Worm (Caenorhabditis elegans) whole organism, L3 larva: ENCODE measurements around the gene C40C9.3.

ENCODE experiments used
- aly-2 ChIP-seq: fragments of 150-350 bp; optimal IDR thresholded peaks from 2 replicates; lab custom pipeline; 2014; ENCODE audit warnings: missing biosample characterization, missing genetic modification characterization
- ceh-16 ChIP-seq: sonication (generic microtip); optimal IDR thresholded peaks from 2 replicates; lab custom pipeline; 2017; ENCODE audit warnings: missing biosample characterization, missing genetic modification characterization
- ceh-9 ChIP-seq: sonication (generic microtip); optimal IDR thresholded peaks from 2 replicates; lab custom pipeline; 2018; ENCODE audit warnings: missing biosample characterization, missing genetic modification characterization
- elt-1 ChIP-seq: fragments of 150-350 bp; optimal IDR thresholded peaks from 2 replicates; lab custom pipeline; 2014; ENCODE audit warnings: missing biosample characterization, missing genetic modification characterization
- elt-2 ChIP-seq: sonication (generic microtip); optimal IDR thresholded peaks from 2 replicates; lab custom pipeline; 2016; ENCODE audit warnings: missing genetic modification reagents, mild to moderate bottlenecking, missing genetic modification characterization, missing compliant biosample characterization
- elt-3 ChIP-seq, 3 experiments: fragments of 150-350 bp in 1 of 3; sonication (generic microtip) in 2 of 3; optimal IDR thresholded peaks; 2 replicates in 2 of 3; 4 replicates in 1 of 3; lab custom pipeline; 2014 to 2017; ENCODE audit warnings: missing biosample characterization in 3 of 3, missing genetic modification characterization in 3 of 3
- eor-1 ChIP-seq, 2 experiments: fragments of 150-350 bp; optimal IDR thresholded peaks; 2 replicates each; lab custom pipeline; 2014 to 2018; ENCODE audit warnings: missing biosample characterization in 2 of 2, missing genetic modification characterization in 2 of 2
- fkh-10 ChIP-seq: sonication (generic microtip); optimal IDR thresholded peaks from 2 replicates; lab custom pipeline; 2017; ENCODE audit warnings: missing biosample characterization, missing genetic modification reagents, missing genetic modification characterization
- fkh-2 ChIP-seq: fragments of 150-350 bp; optimal IDR thresholded peaks from 2 replicates; lab custom pipeline; 2014; ENCODE audit warnings: missing biosample characterization, missing genetic modification reagents, missing genetic modification characterization
- fos-1 ChIP-seq: fragments of 150-350 bp; optimal IDR thresholded peaks from 2 replicates; lab custom pipeline; 2014; ENCODE audit warnings: missing biosample characterization, missing genetic modification characterization
- jun-1 ChIP-seq: fragments of 150-350 bp; optimal IDR thresholded peaks from 2 replicates; lab custom pipeline; 2014; ENCODE audit warnings: missing biosample characterization, missing genetic modification reagents, missing genetic modification characterization
- lin-15B ChIP-seq: fragments of 150-350 bp; optimal IDR thresholded peaks from 2 replicates; lab custom pipeline; 2014; ENCODE audit warnings: missing biosample characterization, missing genetic modification characterization
- lin-39 ChIP-seq: fragments of 150-350 bp; optimal IDR thresholded peaks from 2 replicates; lab custom pipeline; 2018; ENCODE audit warnings: missing biosample characterization, missing genetic modification reagents, missing genetic modification characterization
- mdl-1 ChIP-seq: fragments of 150-350 bp; optimal IDR thresholded peaks from 2 replicates; lab custom pipeline; 2014; ENCODE audit warnings: missing biosample characterization, missing genetic modification characterization
- mml-1 ChIP-seq: fragments of 150-350 bp; sonication (generic microtip); optimal IDR thresholded peaks from 3 replicates; lab custom pipeline; 2014; ENCODE audit warnings: missing biosample characterization, missing genetic modification characterization
- nhr-11 ChIP-seq: fragments of 150-350 bp; optimal IDR thresholded peaks from 2 replicates; lab custom pipeline; 2014; ENCODE audit warnings: missing biosample characterization, missing genetic modification characterization
- nhr-23 ChIP-seq: fragments of 150-350 bp; optimal IDR thresholded peaks from 2 replicates; lab custom pipeline; 2014; ENCODE audit warnings: missing biosample characterization, missing genetic modification reagents, missing genetic modification characterization
- nhr-237 ChIP-seq: fragments of 150-350 bp; optimal IDR thresholded peaks from 2 replicates; lab custom pipeline; 2014; ENCODE audit warnings: missing biosample characterization, missing genetic modification characterization
- nhr-28 ChIP-seq: fragments of 150-350 bp; optimal IDR thresholded peaks from 2 replicates; lab custom pipeline; 2014; ENCODE audit warnings: missing biosample characterization, missing genetic modification characterization
- nhr-43 ChIP-seq: sonication (generic microtip); optimal IDR thresholded peaks from 2 replicates; lab custom pipeline; 2016; ENCODE audit warnings: mild to moderate bottlenecking, missing genetic modification characterization, missing compliant biosample characterization; ENCODE audit not compliant: poor library complexity, severe bottlenecking
- nhr-67 ChIP-seq: fragments of 150-350 bp; optimal IDR thresholded peaks from 2 replicates; lab custom pipeline; 2014; ENCODE audit warnings: missing biosample characterization, missing genetic modification characterization
- nhr-76 ChIP-seq: fragments of 150-350 bp; sonication (generic microtip); optimal IDR thresholded peaks from 5 replicates; lab custom pipeline; 2014; ENCODE audit warnings: missing biosample characterization, missing genetic modification characterization
- nhr-77 ChIP-seq: fragments of 150-350 bp; optimal IDR thresholded peaks from 2 replicates; lab custom pipeline; 2014; ENCODE audit warnings: missing biosample characterization, missing genetic modification characterization
- pha-4 ChIP-seq: fragments of 150-350 bp; optimal IDR thresholded peaks from 2 replicates; lab custom pipeline; 2014; ENCODE audit warnings: missing biosample characterization, missing genetic modification reagents, missing genetic modification characterization
- skn-1 ChIP-seq: fragments of 150-350 bp; optimal IDR thresholded peaks from 2 replicates; lab custom pipeline; 2014; ENCODE audit warnings: missing biosample characterization, missing genetic modification characterization
- unc-39 ChIP-seq: sonication (generic microtip); optimal IDR thresholded peaks from 4 replicates; lab custom pipeline; 2017; ENCODE audit warnings: missing biosample characterization, missing genetic modification characterization
- zag-1 ChIP-seq: fragments of 150-350 bp; optimal IDR thresholded peaks from 2 replicates; lab custom pipeline; 2014; ENCODE audit warnings: missing biosample characterization, missing genetic modification characterization
- ztf-11 ChIP-seq: fragments of 150-350 bp; optimal IDR thresholded peaks from 2 replicates; lab custom pipeline; 2014; ENCODE audit warnings: missing biosample characterization, missing genetic modification characterization
- ztf-4 ChIP-seq: fragments of 150-350 bp; optimal IDR thresholded peaks from 2 replicates; lab custom pipeline; 2014; ENCODE audit warnings: missing biosample characterization, missing genetic modification characterization

Gene C40C9.3

DNA sequence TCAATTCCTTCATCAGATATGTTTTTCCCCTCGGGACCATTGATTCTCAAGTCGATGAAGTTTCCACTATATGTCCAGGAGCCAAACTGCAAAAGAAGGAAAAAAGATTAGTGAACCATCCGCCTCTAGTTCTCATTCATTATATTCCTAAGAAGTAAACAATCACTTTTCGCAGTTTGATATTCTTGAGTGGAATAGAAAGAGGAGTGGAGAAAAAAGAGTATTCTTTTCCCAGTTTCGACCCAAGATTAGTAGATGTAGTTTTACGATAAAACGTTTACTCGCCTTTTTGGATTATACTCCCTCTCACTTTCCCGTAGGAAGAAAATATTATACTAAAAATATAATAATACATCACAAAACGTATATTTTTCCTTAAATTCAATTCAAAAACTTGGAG is 2.5 kb upstream of the C40C9.3 start:
- TF ChIP-seq skn-1 (no peak), elt-1 (tag; lab: Kevin White, UChicago) (peak; percentile 58), jun-1 (no peak)

DNA sequence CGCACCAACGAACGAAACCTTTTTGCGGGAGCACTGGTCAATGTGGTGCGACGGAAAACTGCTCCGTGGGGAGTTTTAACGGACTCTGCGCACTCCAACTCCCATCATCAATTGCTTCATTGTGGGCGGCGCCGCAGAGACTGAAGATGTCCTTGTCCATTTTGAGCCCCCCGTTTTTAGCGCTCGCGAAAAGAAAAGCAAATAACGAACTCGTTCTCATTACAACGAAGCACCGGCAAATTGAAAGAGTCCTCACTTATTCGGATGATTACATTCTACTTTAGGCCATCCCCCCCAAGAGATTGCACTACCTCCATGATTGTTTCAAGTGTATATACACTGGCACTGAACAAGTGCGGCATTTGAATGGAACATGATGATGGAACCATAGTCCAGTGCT is 607 bp upstream of the C40C9.3 start, which contains the start of gene acr-9:
Gene acr-9 (minus strand): TSS at position 101 of the 400 bp plus-strand sequence.
- TF ChIP-seq pha-4 (tag; lab: Kevin White, UChicago) (no peak), fkh-10 (GFP tag; lab: Kevin White, UChicago) (no peak), skn-1 (no peak), lin-15B (tag; lab: Kevin White, UChicago) (no peak), nhr-43 (tag; lab: Kevin White, UChicago) (no peak), eor-1 (tag; optimal IDR thresholded peaks at IDR 0.05; lab: Kevin White, UChicago) (no peak), lin-39 (tag; lab: Kevin White, UChicago) (peak; percentile 29)

DNA sequence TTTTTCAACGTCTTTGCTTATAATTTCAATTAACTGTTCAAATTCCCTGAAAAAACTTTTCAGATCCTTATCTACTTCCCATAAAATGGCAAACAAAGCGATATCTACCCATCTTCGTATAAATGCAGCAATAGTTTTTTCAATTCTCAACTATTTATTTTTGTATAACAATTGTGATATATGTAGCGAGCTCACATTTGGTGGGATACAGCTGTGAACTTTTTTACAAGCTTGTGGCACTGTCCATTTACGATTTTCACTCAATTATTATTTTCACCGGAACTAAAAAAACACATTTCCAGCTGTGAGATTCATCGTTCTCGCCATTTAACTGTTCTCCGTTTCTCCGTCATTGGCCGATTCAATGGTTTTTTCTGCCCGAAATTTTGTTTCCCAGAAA is 3.4 kb downstream of the C40C9.3 start, which contains the start of gene C40C9.4:
Gene C40C9.4 (plus strand): TSS at position 301 of the 400 bp plus-strand sequence.
- TF ChIP-seq elt-3 (tag; optimal IDR thresholded peaks at IDR 0.05; lab: Kevin White, UChicago) (no peak), zag-1 (tag; lab: Kevin White, UChicago) (no peak), eor-1 (tag; optimal IDR thresholded peaks at IDR 0.05; lab: Kevin White, UChicago) (no peak), nhr-28 (tag; lab: Kevin White, UChicago) (no peak), mdl-1 (tag; lab: Kevin White, UChicago) (no peak), pha-4 (tag; lab: Kevin White, UChicago) (no peak), nhr-11 (tag; lab: Kevin White, UChicago) (no peak), jun-1 (no peak), ztf-11 (no peak), nhr-23 (tag; lab: Kevin White, UChicago) (no peak), fkh-2 (tag; lab: Kevin White, UChicago) (no peak), ceh-9 (tag; lab: Kevin White, UChicago) (no peak), nhr-237 (tag; lab: Kevin White, UChicago) (no peak), nhr-76 (tag; lab: Kevin White, UChicago) (no peak), elt-2 (tag; lab: Kevin White, UChicago) (no peak), ztf-4 (no peak), mml-1 (tag; lab: Kevin White, UChicago) (no peak), unc-39 (tag; lab: Kevin White, UChicago) (no peak), nhr-43 (tag; lab: Kevin White, UChicago) (no peak), nhr-67 (tag; lab: Kevin White, UChicago) (no peak)

DNA sequence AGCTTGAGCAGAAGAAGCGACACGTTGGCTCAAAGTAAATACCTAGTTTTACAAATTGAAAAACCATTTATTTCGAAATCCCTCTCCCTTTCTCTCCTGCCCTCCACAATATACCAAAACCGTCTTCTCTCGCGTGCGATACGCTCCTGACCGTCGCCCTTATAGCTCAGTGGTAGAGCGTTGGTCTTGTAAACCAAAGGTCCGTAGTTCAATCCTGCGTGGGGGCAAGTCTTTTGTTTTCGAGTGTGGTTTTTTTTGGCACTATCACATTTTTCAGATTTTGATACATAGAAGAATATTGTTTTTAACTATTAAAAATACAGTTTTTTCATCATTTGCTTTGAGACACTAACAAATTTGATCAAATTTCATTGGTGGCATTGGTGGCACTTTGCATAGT is 6.2 kb downstream of the C40C9.3 start:
- TF ChIP-seq skn-1 (no peak), pha-4 (tag; lab: Kevin White, UChicago) (peak; percentile 38)

DNA sequence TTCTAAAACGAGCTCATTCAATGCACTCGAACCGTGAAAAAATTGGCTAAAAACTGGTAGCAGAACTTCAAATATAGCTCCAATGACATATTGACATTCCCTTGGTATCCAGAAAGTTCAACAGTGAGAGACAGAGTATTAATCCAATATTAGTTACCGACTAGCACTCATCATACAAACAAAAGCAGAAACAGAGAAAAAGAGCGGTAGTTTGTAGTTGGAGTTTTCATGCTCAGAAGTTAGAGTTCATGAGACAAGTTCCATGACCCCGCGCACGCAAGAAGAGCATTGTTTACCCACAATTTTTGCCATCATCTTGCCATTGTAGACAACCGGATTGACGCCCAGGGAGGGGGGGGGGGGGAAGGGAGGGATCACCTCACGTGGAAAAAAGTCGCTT is 6.9 kb downstream of the C40C9.3 start:
- TF ChIP-seq fos-1 (tag; lab: Kevin White, UChicago) (no peak), nhr-76 (tag; lab: Kevin White, UChicago) (no peak), nhr-11 (tag; lab: Kevin White, UChicago) (no peak), nhr-67 (tag; lab: Kevin White, UChicago) (no peak), elt-1 (tag; lab: Kevin White, UChicago) (no peak), ceh-9 (tag; lab: Kevin White, UChicago) (no peak), nhr-23 (tag; lab: Kevin White, UChicago) (no peak), nhr-77 (tag; lab: Kevin White, UChicago) (no peak), pha-4 (tag; lab: Kevin White, UChicago) (peak; percentile 42)

DNA sequence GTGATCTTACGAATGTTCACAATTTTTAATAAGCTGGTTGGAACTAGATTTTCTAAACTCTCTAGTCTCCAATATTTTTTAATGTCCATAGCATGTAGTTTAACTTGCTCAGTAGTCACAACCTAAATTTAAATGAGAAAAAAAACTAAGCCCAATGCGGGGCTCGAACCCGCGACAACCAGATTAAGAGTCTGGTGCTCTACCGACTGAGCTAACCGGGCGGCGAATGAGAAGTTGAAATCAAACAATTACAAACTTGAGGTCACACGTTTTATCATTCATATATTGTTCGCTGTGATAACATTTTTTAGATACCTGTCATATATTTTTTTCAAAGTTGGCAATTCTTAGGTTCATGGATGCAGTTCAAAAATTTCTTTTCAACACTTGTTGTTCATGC is 8.4 kb downstream of the C40C9.3 start:
- TF ChIP-seq aly-2 (tag; lab: Kevin White, UChicago) = no peak
- peak; percentile 13 for TF ChIP-seq elt-2 (tag; lab: Kevin White, UChicago)

DNA sequence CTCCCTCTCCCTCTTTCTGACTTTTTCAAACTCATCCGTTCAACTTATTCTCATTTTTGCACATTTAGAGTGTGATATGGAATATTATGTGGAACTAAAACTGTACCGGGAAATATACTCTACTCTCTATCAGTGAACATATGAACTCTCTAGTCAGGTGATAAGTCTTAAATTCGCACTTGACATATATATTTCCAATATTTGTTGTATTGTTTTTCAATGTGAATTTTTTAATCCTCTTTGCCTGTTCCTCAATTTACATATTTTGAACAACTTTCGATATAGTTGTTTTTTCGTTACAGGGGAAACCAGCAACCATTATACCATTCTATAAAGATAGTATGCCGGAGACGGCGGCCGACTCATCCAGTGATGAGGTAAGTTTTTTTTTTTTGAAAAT is 12.8 kb downstream of the C40C9.3 start, which contains the start of gene C04A11.1:
Gene C04A11.1 (plus strand): TSS at position 301 of the 400 bp plus-strand sequence.
- no peak for TF ChIP-seq ceh-16 (tag; lab: Kevin White, UChicago)
- TF ChIP-seq lin-15B (tag; lab: Kevin White, UChicago) = no peak
- TF ChIP-seq fkh-2 (tag; lab: Kevin White, UChicago) = no peak
